Worm (Caenorhabditis elegans): ENCODE measurements around the gene cogc-8.

DNA sequence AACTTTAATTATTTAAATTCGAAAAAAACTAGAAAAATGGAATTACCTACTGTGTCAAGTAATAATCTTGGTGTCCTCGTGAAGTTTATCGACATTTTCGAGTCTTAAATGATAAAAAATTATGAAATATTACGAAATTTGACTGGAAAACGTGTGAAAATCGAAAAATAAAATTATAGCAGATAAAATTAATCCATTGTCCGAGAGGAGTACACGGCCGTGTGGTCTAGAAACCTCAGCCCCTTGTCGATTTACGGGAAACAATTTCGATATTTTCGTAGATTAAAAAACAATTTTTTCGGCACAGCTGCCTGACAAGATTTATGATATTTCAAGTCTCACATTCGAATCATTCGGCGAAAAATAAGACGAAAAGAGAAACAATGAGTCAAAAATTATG lies 16.8 kb downstream of the cogc-8 start, which contains the start of gene R02D3.8:
- peak; percentile 4 for TF ChIP-seq lin-15B (tag; optimal IDR thresholded peaks at IDR 0.05)
- TF ChIP-seq F16B12.6 (tag; optimal IDR thresholded peaks at IDR 0.05) = no peak
- no peak for TF ChIP-seq nhr-11 (tag; optimal IDR thresholded peaks at IDR 0.05)
- TF ChIP-seq nhr-77 (tag; optimal IDR thresholded peaks at IDR 0.05) = no peak
- TF ChIP-seq elt-2 (tag; optimal IDR thresholded peaks at IDR 0.05) = no peak
- no peak for TF ChIP-seq unc-130 (tag; optimal IDR thresholded peaks at IDR 0.05)
- TF ChIP-seq ztf-11 (tag; optimal IDR thresholded peaks at IDR 0.05) = peak in 1 of 2 experiments; percentile 46
- TF ChIP-seq ets-5 (GFP tag; IDR thresholded peaks at IDR 0.05) = no peak
- TF ChIP-seq snpc-4 (tag; optimal IDR thresholded peaks at IDR 0.05) = no peak
- TF ChIP-seq ama-1 (optimal IDR thresholded peaks at IDR 0.05) = no peak
